Worm (Caenorhabditis elegans): ENCODE measurements around the gene clec-52.

- TF ChIP-seq let-607 (tag; optimal IDR thresholded peaks at IDR 0.05), result no peak
- TF ChIP-seq dpff-1 (tag; optimal IDR thresholded peaks at IDR 0.05), result no peak
- no peak for TF ChIP-seq akir-1 (GFP tag; optimal IDR thresholded peaks at IDR 0.05)
These were observed 32.0 kb downstream of the clec-52 start for ce11 chrIV:8136548-8136947.
